Fruit fly (Drosophila melanogaster): ENCODE measurements around the gene CG10428.

CG10428 gene

dm6 chr2L:18948065-18948723 lies 490 bp upstream of the CG10428 start (continued):
- no peak for TF ChIP-seq inv (GFP tag; IDR thresholded peaks at IDR 0.05; ENCODE audit: partially characterized antibody)
- peak; percentile 54 for TF ChIP-seq org-1 (GFP tag; optimal IDR thresholded peaks at IDR 0.05)
- TF ChIP-seq CG7357 (GFP tag; IDR thresholded peaks at IDR 0.05): peak; percentile 71
- no peak for TF ChIP-seq CkIIα-i1 (GFP tag; IDR thresholded peaks at IDR 0.05)
- TF ChIP-seq CG14050 (GFP tag; IDR thresholded peaks at IDR 0.05): 0 out of 3 replicates have a peak, but pooled peaks have one; percentile 11
- TF ChIP-seq Ets65A (GFP tag): peak; percentile 80
- no peak for TF ChIP-seq eyg (GFP tag; optimal IDR thresholded peaks at IDR 0.05)
- peak; percentile 90 for TF ChIP-seq CG2712 (tag; optimal IDR thresholded peaks at IDR 0.05)
- TF ChIP-seq gem (tag; optimal IDR thresholded peaks at IDR 0.05): peak; percentile 91
- no peak for TF ChIP-seq pb (GFP tag; optimal IDR thresholded peaks at IDR 0.05)
- TF ChIP-seq Hmr (GFP tag; optimal IDR thresholded peaks at IDR 0.05): peak; percentile 51
- no peak for TF ChIP-seq her (GFP tag; optimal IDR thresholded peaks at IDR 0.05)
- TF ChIP-seq chinmo (GFP tag; IDR thresholded peaks at IDR 0.05; ENCODE audit: partially characterized antibody): no peak
- peak; percentile 55 for TF ChIP-seq slp2 (GFP tag; optimal IDR thresholded peaks at IDR 0.05)
- no peak for TF ChIP-seq Lim3 (GFP tag; IDR thresholded peaks at IDR 0.05)
- peak; percentile 77 for TF ChIP-seq CG10209 (GFP tag; optimal IDR thresholded peaks at IDR 0.05)
- no peak for TF ChIP-seq Taf1 (GFP tag; IDR thresholded peaks at IDR 0.05)
- TF ChIP-seq CG2678 (tag; optimal IDR thresholded peaks at IDR 0.05): peak; percentile 83
- peak; percentile 62 for TF ChIP-seq CG17385 (GFP tag; optimal IDR thresholded peaks at IDR 0.05)
- TF ChIP-seq Sox102F (GFP tag; optimal IDR thresholded peaks at IDR 0.05): peak; percentile 85
- TF ChIP-seq sima (GFP tag; optimal IDR thresholded peaks at IDR 0.05): no peak
- TF ChIP-seq Sin3A (optimal IDR thresholded peaks at IDR 0.05): no peak
- TF ChIP-seq CG10654 (GFP tag; optimal IDR thresholded peaks at IDR 0.05): peak; percentile 33
- TF ChIP-seq CG9215 (GFP tag; IDR thresholded peaks at IDR 0.05): no peak
- peak; percentile 87 for TF ChIP-seq CG7556 (GFP tag; optimal IDR thresholded peaks at IDR 0.05)
- TF ChIP-seq CG12219 (GFP tag; optimal IDR thresholded peaks at IDR 0.05): peak; percentile 70
- no peak; the same call in 1 of the 2 replicates for TF ChIP-seq Rfx (GFP tag; IDR thresholded peaks at IDR 0.05)
- TF ChIP-seq Spps (tag; optimal IDR thresholded peaks at IDR 0.05): peak; percentile 71
- no peak for TF ChIP-seq ash1 (GFP tag; optimal IDR thresholded peaks at IDR 0.05)
- 0 out of 2 replicates have a peak, but pooled peaks have one; percentile 22 for TF ChIP-seq slbo (GFP tag; IDR thresholded peaks at IDR 0.05)
- TF ChIP-seq sens (GFP tag): peak; percentile 94
- TF ChIP-seq MBD-R2 (GFP tag; IDR thresholded peaks at IDR 0.05): no peak
- TF ChIP-seq CG34224 (GFP tag; IDR thresholded peaks at IDR 0.05; ENCODE audit: partially characterized antibody): no peak
- peak; percentile 43 for TF ChIP-seq CG30020 (tag; optimal IDR thresholded peaks at IDR 0.05)
- TF ChIP-seq Lhr (GFP tag; optimal IDR thresholded peaks at IDR 0.05): no peak
- TF ChIP-seq CG7987 (GFP tag; optimal IDR thresholded peaks at IDR 0.05): peak; percentile 10
- TF ChIP-seq Ravus (GFP tag; IDR thresholded peaks at IDR 0.05): no peak
- 0 out of 2 replicates have a peak, but pooled peaks have one; percentile 24 for TF ChIP-seq E2f1 (GFP tag; IDR thresholded peaks at IDR 0.05)
- TF ChIP-seq Nf-YB (GFP tag; optimal IDR thresholded peaks at IDR 0.05): peak; percentile 66
- no peak for TF ChIP-seq hb (GFP tag; IDR thresholded peaks at IDR 0.05; ENCODE audit: partially characterized antibody)
- TF ChIP-seq pum (GFP tag; optimal IDR thresholded peaks at IDR 0.05): peak; percentile 27
- peak; percentile 77 for TF ChIP-seq CG30403 (GFP tag; optimal IDR thresholded peaks at IDR 0.05)
- no peak for TF ChIP-seq en (GFP tag; optimal IDR thresholded peaks at IDR 0.05)
- no peak for TF ChIP-seq esg (GFP tag; conservative IDR thresholded peaks at IDR 0.05)
- TF ChIP-seq CG4328 (GFP tag; optimal IDR thresholded peaks at IDR 0.05): peak; percentile 17
- TF ChIP-seq CG32772 (GFP tag; IDR thresholded peaks at IDR 0.05): peak; percentile 58; the same call in 1 of the 2 replicates
- peak; percentile 66 for TF ChIP-seq Vsx1 (GFP tag; optimal IDR thresholded peaks at IDR 0.05)
- no peak for TF ChIP-seq bbx (GFP tag; IDR thresholded peaks at IDR 0.05; ENCODE audit: partially characterized antibody)
- TF ChIP-seq CG2120 (GFP tag; optimal IDR thresholded peaks at IDR 0.05): peak; percentile 24
- peak; percentile 25 for TF ChIP-seq chn (GFP tag; optimal IDR thresholded peaks at IDR 0.05)
